Worm (Caenorhabditis elegans): ENCODE measurements around the gene perm-3.

perm-3 gene

ce11 chrIV:5394687-5395086 is at the start of gene perm-3, which contains the start of gene swsn-6:
TSS of gene perm-3 (minus strand) at chrIV:5394804.
TSS of gene swsn-6 (plus strand) at chrIV:5395033.
- TF ChIP-seq unc-62 (GFP tag; optimal IDR thresholded peaks at IDR 0.05): no peak

ce11 chrIV:5438705-5439104 is 44.1 kb upstream of the perm-3 start, which contains the start of gene mgl-3:
TSS of gene mgl-3 (plus strand) at chrIV:5439005.
- no peak for TF ChIP-seq unc-62 (GFP tag; optimal IDR thresholded peaks at IDR 0.05)

- no peak for TF ChIP-seq unc-62 (GFP tag; optimal IDR thresholded peaks at IDR 0.05)
Observed at ce11 chrIV:5419122-5419521, 24.5 kb upstream of the perm-3 start, which contains the start of gene ehn-3. TSS of gene ehn-3 (minus strand) at chrIV:5419222.

ce11 chrIV:5415696-5416095 is 21.1 kb upstream of the perm-3 start, which contains the start of gene spp-7:
TSS of gene spp-7 (minus strand) at chrIV:5415796.
- no peak for TF ChIP-seq unc-62 (GFP tag; optimal IDR thresholded peaks at IDR 0.05)

ce11 chrIV:5411641-5412337 is 17.2 kb upstream of the perm-3 start, which contains the start of gene ZK616.8:
TSS of gene ZK616.8 (minus strand) at chrIV:5412193.
- TF ChIP-seq unc-62 (GFP tag; optimal IDR thresholded peaks at IDR 0.05): no peak

ce11 chrIV:5411120-5411519 is 16.5 kb upstream of the perm-3 start, which contains the start of gene ZK616.65:
TSS of gene ZK616.65 (minus strand) at chrIV:5411220.
- no peak for TF ChIP-seq unc-62 (GFP tag; optimal IDR thresholded peaks at IDR 0.05)

- TF ChIP-seq unc-62 (GFP tag; optimal IDR thresholded peaks at IDR 0.05): no peak
Observed at ce11 chrIV:5409112-5409511, 14.5 kb upstream of the perm-3 start.

- TF ChIP-seq unc-62 (GFP tag; optimal IDR thresholded peaks at IDR 0.05): no peak
Observed at ce11 chrIV:5405345-5405744, 10.7 kb upstream of the perm-3 start, which contains the start of gene ZK616.61. TSS of gene ZK616.61 (plus strand) at chrIV:5405645.

- no peak for TF ChIP-seq unc-62 (GFP tag; optimal IDR thresholded peaks at IDR 0.05)
Observed at ce11 chrIV:5400609-5401008, 6.0 kb upstream of the perm-3 start, which contains the start of gene ZK616.1. TSS of gene ZK616.1 (plus strand) at chrIV:5400909.

ce11 chrIV:5397539-5397938 is 2.9 kb upstream of the perm-3 start, which contains the start of gene ZK616.2:
TSS of gene ZK616.2 (plus strand) at chrIV:5397839.
- TF ChIP-seq unc-62 (GFP tag; optimal IDR thresholded peaks at IDR 0.05): no peak

- no peak for TF ChIP-seq unc-62 (GFP tag; optimal IDR thresholded peaks at IDR 0.05)
Observed at ce11 chrIV:5396769-5397168, 2.2 kb upstream of the perm-3 start, which contains the start of gene ZK616.3. TSS of gene ZK616.3 (plus strand) at chrIV:5397069.

ce11 chrIV:5393566-5393965 is 1.0 kb downstream of the perm-3 start:
- no peak for TF ChIP-seq unc-62 (GFP tag; optimal IDR thresholded peaks at IDR 0.05)

- TF ChIP-seq unc-62 (GFP tag; optimal IDR thresholded peaks at IDR 0.05): no peak
Observed at ce11 chrIV:5391507-5392057, 3.0 kb downstream of the perm-3 start, which contains the start of the genes htp-1 and ZK616.5. TSS of gene htp-1 (minus strand) at chrIV:5391557. TSS of gene ZK616.5 (plus strand) at chrIV:5391929.

- no peak for TF ChIP-seq unc-62 (GFP tag; optimal IDR thresholded peaks at IDR 0.05)
Observed at ce11 chrIV:5389951-5390350, 4.7 kb downstream of the perm-3 start.

- TF ChIP-seq unc-62 (GFP tag; optimal IDR thresholded peaks at IDR 0.05): no peak
Observed at ce11 chrIV:5388477-5389065, 6.0 kb downstream of the perm-3 start, which contains the start of gene elo-6. TSS of gene elo-6 (minus strand) at chrIV:5388559.

- TF ChIP-seq unc-62 (GFP tag; optimal IDR thresholded peaks at IDR 0.05): no peak
Observed at ce11 chrIV:5385020-5385419, 9.6 kb downstream of the perm-3 start, which contains the start of gene F41H10.12. TSS of gene F41H10.12 (plus strand) at chrIV:5385320.

Measured in whole organism, dauer.